Fruit fly (Drosophila melanogaster) whole organism, embryonic: ENCODE results near the gene Gr5a.
A peak's percentile ranks its signal among the peaks of the same experiment; 100 is the strongest.

Experiments used
- ATbp ChIP-seq: fragments of 200-800 bp; sonication (Bioruptor generic); optimal IDR thresholded peaks from 2 replicates; lab custom pipeline; 2017; ENCODE audit warnings: missing biosample characterization, mild to moderate bottlenecking, missing genetic modification characterization, missing genetic modification reagents
- Atf3 ChIP-seq: fragments of 200-800 bp; sonication (Bioruptor generic); optimal IDR thresholded peaks from 3 replicates; lab custom pipeline; 2016; ENCODE audit warnings: missing biosample characterization, missing genetic modification characterization
- Atf6 ChIP-seq: fragments of 200-800 bp; sonication (Bioruptor generic); IDR thresholded peaks from 2 replicates; pipeline ENCODE4 v1.3.6; 2022; ENCODE audit warnings: missing biosample characterization, missing genetic modification characterization
- B-H1 ChIP-seq: fragments of 200-800 bp; sonication (Bioruptor generic); IDR thresholded peaks from 3 replicates; pipeline ENCODE4 v1.3.6; 2022; ENCODE audit warnings: missing biosample characterization, missing genetic modification characterization
- BtbVII ChIP-seq: fragments of 200-800 bp; sonication (Bioruptor generic); optimal IDR thresholded peaks from 3 replicates; lab custom pipeline; 2017; ENCODE audit warnings: missing biosample characterization, mild to moderate bottlenecking, missing genetic modification characterization
- CG10274 ChIP-seq: fragments of 200-800 bp; sonication (Bioruptor generic); optimal IDR thresholded peaks from 3 replicates; lab custom pipeline; 2017; ENCODE audit warnings: missing biosample characterization, mild to moderate bottlenecking, missing genetic modification characterization
- CG11723 ChIP-seq: fragments of 200-800 bp; sonication (Bioruptor generic); optimal IDR thresholded peaks from 2 replicates; lab custom pipeline; 2017; ENCODE audit warnings: missing biosample characterization, mild to moderate bottlenecking, missing genetic modification characterization
- CG12155 ChIP-seq: fragments of 200-800 bp; sonication (Bioruptor generic); optimal IDR thresholded peaks from 3 replicates; lab custom pipeline; 2016; ENCODE audit warnings: missing biosample characterization, missing genetic modification characterization
- CG12236 ChIP-seq: fragments of 200-800 bp; sonication (Bioruptor generic); optimal IDR thresholded peaks from 2 replicates; lab custom pipeline; 2016; ENCODE audit warnings: missing biosample characterization, missing genetic modification characterization
- CG13296 ChIP-seq: fragments of 200-800 bp; sonication (Bioruptor generic); optimal IDR thresholded peaks from 3 replicates; lab custom pipeline; 2018; ENCODE audit warnings: missing biosample characterization, mild to moderate bottlenecking, missing genetic modification characterization
- CG13624 ChIP-seq: fragments of 200-800 bp; sonication (Bioruptor generic); optimal IDR thresholded peaks from 2 replicates; lab custom pipeline; 2016; ENCODE audit warnings: missing biosample characterization, missing genetic modification characterization
- CG16813 ChIP-seq: fragments of 200-800 bp; sonication (Bioruptor generic); IDR thresholded peaks from 3 replicates; pipeline ENCODE4 v1.3.6; 2022; ENCODE audit warnings: missing biosample characterization, missing genetic modification characterization; ENCODE audit not compliant: partially characterized antibody
- CG2889 ChIP-seq: fragments of 200-800 bp; sonication (Bioruptor generic); IDR thresholded peaks from 3 replicates; pipeline ENCODE4 v1.3.6; 2022; ENCODE audit warnings: missing biosample characterization, missing genetic modification characterization
- CG42726 ChIP-seq: fragments of 200-800 bp; sonication (Bioruptor generic); IDR thresholded peaks from 2 replicates; pipeline ENCODE4 v1.3.6; 2022; ENCODE audit warnings: missing biosample characterization, missing genetic modification characterization; ENCODE audit not compliant: partially characterized antibody
- CG5953 ChIP-seq: fragments of 200-800 bp; sonication (Bioruptor generic); IDR thresholded peaks from 2 replicates; pipeline ENCODE4 v1.3.6; 2022; ENCODE audit warnings: missing biosample characterization, missing genetic modification characterization
- CG6854 ChIP-seq: fragments of 200-800 bp; sonication (Bioruptor generic); optimal IDR thresholded peaks from 3 replicates; lab custom pipeline; 2017; ENCODE audit warnings: missing biosample characterization, mild to moderate bottlenecking, missing genetic modification characterization
- CG8290 ChIP-seq, 3 experiments: fragments of 200-800 bp; sonication (Bioruptor generic); optimal IDR thresholded peaks; 2 replicates each; lab custom pipeline; 2016 to 2019; ENCODE audit warnings: missing biosample characterization in 3 of 3, missing genetic modification characterization in 3 of 3, mild to moderate bottlenecking in 2 of 3, moderate library complexity in 1 of 3
- CG9727 ChIP-seq: fragments of 200-800 bp; sonication (Bioruptor generic); optimal IDR thresholded peaks from 3 replicates; lab custom pipeline; 2017; ENCODE audit warnings: missing biosample characterization, mild to moderate bottlenecking, missing genetic modification characterization
- CTCF ChIP-seq: fragments of 200-800 bp; sonication (Bioruptor generic); optimal IDR thresholded peaks from 2 replicates; lab custom pipeline; 2017; ENCODE audit warnings: missing biosample characterization, mild to moderate bottlenecking, missing genetic modification characterization, moderate library complexity
- Doc2 ChIP-seq: fragments of 200-800 bp; sonication (Bioruptor generic); IDR thresholded peaks from 2 replicates; pipeline ENCODE4 v1.3.6; 2022; ENCODE audit warnings: missing biosample characterization, missing genetic modification characterization
- Fer2 ChIP-seq: fragments of 200-800 bp; sonication (Bioruptor generic); optimal IDR thresholded peaks from 2 replicates; lab custom pipeline; 2018; ENCODE audit warnings: missing biosample characterization, mild to moderate bottlenecking, missing genetic modification characterization, moderate library complexity
- HLH4C ChIP-seq: fragments of 200-800 bp; sonication (Bioruptor generic); IDR thresholded peaks from 3 replicates; pipeline ENCODE4 v1.3.6; 2022; ENCODE audit warnings: missing biosample characterization, missing genetic modification characterization; ENCODE audit not compliant: partially characterized antibody
- HLHmδ ChIP-seq: fragments of 200-800 bp; sonication (Bioruptor generic); optimal IDR thresholded peaks from 2 replicates; lab custom pipeline; 2018; ENCODE audit warnings: missing biosample characterization, mild to moderate bottlenecking, missing genetic modification characterization, moderate library complexity
- NC2β ChIP-seq: fragments of 200-800 bp; sonication (Bioruptor generic); optimal IDR thresholded peaks from 2 replicates; lab custom pipeline; 2016; ENCODE audit warnings: missing biosample characterization, missing genetic modification characterization
- Scr ChIP-seq: fragments of 200-800 bp; sonication (Bioruptor generic); IDR thresholded peaks from 2 replicates; pipeline ENCODE4 v1.3.6; 2022; ENCODE audit warnings: missing biosample characterization, missing genetic modification characterization; ENCODE audit not compliant: partially characterized antibody
- Side ChIP-seq: fragments of 200-800 bp; sonication (Bioruptor generic); optimal IDR thresholded peaks from 2 replicates; lab custom pipeline; 2016; ENCODE audit warnings: missing biosample characterization, missing genetic modification characterization
- Trl ChIP-seq, 3 experiments: fragments of >200 bp in 2 of 3; fragments of 200-800 bp in 1 of 3; sonication (Bioruptor generic) in 1 of 3; optimal IDR thresholded peaks; 2 replicates in 1 of 3; 3 replicates in 2 of 3; lab custom pipeline; 2016 to 2017; ENCODE audit warnings: missing biosample characterization in 1 of 3, missing genetic modification characterization in 1 of 3
- YL-1 ChIP-seq: fragments of 200-800 bp; sonication (Bioruptor generic); optimal IDR thresholded peaks from 3 replicates; lab custom pipeline; 2017; ENCODE audit warnings: missing biosample characterization, mild to moderate bottlenecking, missing genetic modification characterization
- bcd ChIP-seq: fragments of 200-800 bp; sonication (Bioruptor generic); optimal IDR thresholded peaks from 2 replicates; lab custom pipeline; 2017; ENCODE audit warnings: missing biosample characterization, mild to moderate bottlenecking, missing genetic modification characterization
- corto ChIP-seq: fragments of 200-800 bp; sonication (Bioruptor generic); optimal IDR thresholded peaks from 2 replicates; lab custom pipeline; 2016; ENCODE audit warnings: missing biosample characterization, mild to moderate bottlenecking, missing genetic modification characterization, moderate library complexity
- crol ChIP-seq: fragments of 200-800 bp; sonication (Bioruptor generic); IDR thresholded peaks from 2 replicates; pipeline ENCODE4 v1.3.6; 2022; ENCODE audit warnings: missing biosample characterization, missing genetic modification characterization
- da ChIP-seq: fragments of 200-800 bp; sonication (Bioruptor generic); optimal IDR thresholded peaks from 2 replicates; lab custom pipeline; 2016; ENCODE audit warnings: missing biosample characterization, missing genetic modification characterization
- dmrt11E ChIP-seq: fragments of 200-800 bp; sonication (Bioruptor generic); optimal IDR thresholded peaks from 3 replicates; lab custom pipeline; 2018; ENCODE audit warnings: missing biosample characterization, mild to moderate bottlenecking, missing genetic modification characterization, moderate library complexity
- eyg ChIP-seq: fragments of 200-800 bp; sonication (Bioruptor generic); optimal IDR thresholded peaks from 3 replicates; lab custom pipeline; 2016; ENCODE audit warnings: missing biosample characterization, missing genetic modification characterization
- fru ChIP-seq: fragments of >200 bp; optimal IDR thresholded peaks from 2 replicates; lab custom pipeline; 2017
- ham ChIP-seq: fragments of 200-800 bp; sonication (Bioruptor generic); IDR thresholded peaks from 2 replicates; pipeline ENCODE4 v1.3.6; 2022; ENCODE audit warnings: missing biosample characterization, missing genetic modification characterization
- her ChIP-seq: fragments of 200-800 bp; sonication (Bioruptor generic); optimal IDR thresholded peaks from 2 replicates; lab custom pipeline; 2016; ENCODE audit warnings: missing biosample characterization, missing genetic modification characterization
- luna ChIP-seq: fragments of 200-800 bp; sonication (Bioruptor generic); optimal IDR thresholded peaks from 2 replicates; lab custom pipeline; 2016; ENCODE audit warnings: missing biosample characterization, missing genetic modification characterization
- mirr ChIP-seq: fragments of 200-800 bp; sonication (Bioruptor generic); optimal IDR thresholded peaks from 3 replicates; lab custom pipeline; 2018; ENCODE audit warnings: missing biosample characterization, mild to moderate bottlenecking, missing genetic modification characterization
- nerfin-2 ChIP-seq: fragments of 200-800 bp; sonication (Bioruptor generic); IDR thresholded peaks from 2 replicates; pipeline ENCODE4 v1.3.6; 2022; ENCODE audit warnings: missing biosample characterization, missing genetic modification characterization; ENCODE audit not compliant: partially characterized antibody
- p53 ChIP-seq: fragments of 200-800 bp; sonication (Bioruptor generic); optimal IDR thresholded peaks from 2 replicates; lab custom pipeline; 2016; ENCODE audit warnings: missing biosample characterization, missing genetic modification characterization
- pan ChIP-seq, 4 experiments: fragments of >200 bp in 3 of 4; fragments of 200-800 bp in 1 of 4; sonication (Bioruptor generic) in 1 of 4; optimal IDR thresholded peaks in 3 of 4; IDR thresholded peaks in 1 of 4; 2 replicates each; pipeline versions ENCODE4 v1.3.6 to Lab custom; 2017 to 2022; ENCODE audit warnings: missing biosample characterization in 2 of 4, missing genetic modification characterization in 2 of 4, mixed read lengths in 1 of 4
- salm ChIP-seq: fragments of 200-800 bp; sonication (Bioruptor generic); optimal IDR thresholded peaks from 2 replicates; lab custom pipeline; 2018; ENCODE audit warnings: missing biosample characterization, mild to moderate bottlenecking, missing genetic modification characterization
- sd ChIP-seq: fragments of 200-800 bp; sonication (Bioruptor generic); optimal IDR thresholded peaks from 3 replicates; lab custom pipeline; 2018; ENCODE audit warnings: missing biosample characterization, mild to moderate bottlenecking, missing genetic modification characterization, moderate library complexity
- sim ChIP-seq: fragments of 200-800 bp; sonication (Bioruptor generic); IDR thresholded peaks from 2 replicates; pipeline ENCODE4 v1.3.6; 2022; ENCODE audit warnings: missing biosample characterization, missing genetic modification characterization
- slbo ChIP-seq: fragments of 200-800 bp; sonication (Bioruptor generic); IDR thresholded peaks from 2 replicates; pipeline ENCODE4 v1.3.6; 2022; ENCODE audit warnings: missing biosample characterization, missing genetic modification characterization
- sr ChIP-seq: fragments of 200-800 bp; sonication (Bioruptor generic); IDR thresholded peaks from 3 replicates; pipeline ENCODE4 v1.3.6; 2022; ENCODE audit warnings: missing biosample characterization, missing genetic modification characterization
- ssp ChIP-seq: fragments of 200-800 bp; sonication (Bioruptor generic); IDR thresholded peaks from 2 replicates; pipeline ENCODE4 v1.3.6; 2022; ENCODE audit warnings: missing biosample characterization, missing genetic modification characterization
- sug ChIP-seq: fragments of 200-800 bp; optimal IDR thresholded peaks from 2 replicates; lab custom pipeline; 2019; ENCODE audit warnings: missing biosample characterization, mild to moderate bottlenecking, missing genetic modification characterization, moderate library complexity
- tio ChIP-seq: fragments of 200-800 bp; sonication (Bioruptor generic); optimal IDR thresholded peaks from 2 replicates; lab custom pipeline; 2017; ENCODE audit warnings: missing biosample characterization, missing genetic modification characterization, inconsistent platforms

The Gr5a gene

DNA sequence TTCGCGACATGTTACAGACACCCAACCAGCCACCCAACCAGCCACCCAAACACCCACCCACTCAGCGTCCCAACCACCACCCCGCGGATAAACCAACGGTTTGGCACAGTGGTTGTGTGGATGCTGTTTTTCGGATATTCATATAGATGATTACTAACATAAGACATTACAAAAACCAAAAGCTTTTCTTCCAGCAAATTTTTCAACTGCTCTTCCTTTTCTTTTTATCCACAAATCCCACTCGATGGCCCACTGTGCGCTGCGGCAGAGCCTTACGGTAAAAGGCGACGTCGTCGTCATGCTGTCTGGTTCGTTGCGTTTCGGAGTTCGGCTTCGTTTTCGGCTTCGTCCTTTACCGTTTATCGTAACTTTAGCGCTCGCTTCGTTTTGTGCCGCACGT, 41.8 kb upstream of the Gr5a start (continued):
- TF ChIP-seq CG13624 (GFP tag; lab: Kevin White, UChicago) (no peak), CG13296 (GFP tag; lab: Kevin White, UChicago) (peak; percentile 38), bcd (GFP tag; lab: Kevin White, UChicago) (peak; percentile 65), sim (GFP tag; lab: Robert Waterston, UW) (no peak), CG16813 (GFP tag; lab: Robert Waterston, UW) (no peak), CTCF (GFP tag; lab: Kevin White, UChicago) (no peak), CG12155 (peak; percentile 31), CG10274 (GFP tag; lab: Kevin White, UChicago) (no peak), NC2β (GFP tag; lab: Kevin White, UChicago) (peak; percentile 22), ham (GFP tag; lab: Robert Waterston, UW) (0 out of 2 replicates have a peak, but pooled peaks have one; percentile 14), sd (tag; lab: Kevin White, UChicago) (no peak), sug (tag; lab: Kevin White, UChicago) (peak; percentile 43), pan (optimal IDR thresholded peaks at IDR 0.05; lab: Kevin White, UChicago) (no peak), pan (GFP tag; optimal IDR thresholded peaks at IDR 0.05 in 1 of 2, IDR thresholded peaks at IDR 0.05 in 1 of 2) (peak in 1 of 2 experiments; percentile 69), CG11723 (no peak), tio (GFP tag; lab: Kevin White, UChicago) (peak; percentile 13), CG42726 (GFP tag; lab: Robert Waterston, UW) (no peak), fru (no peak), CG9727 (GFP tag; lab: Kevin White, UChicago) (peak; percentile 42), Fer2 (tag; lab: Kevin White, UChicago) (peak; percentile 39), slbo (GFP tag; lab: Robert Waterston, UW) (peak; percentile 73), ATbp (GFP tag; lab: Kevin White, UChicago) (peak; percentile 48), salm (tag; lab: Kevin White, UChicago) (peak; percentile 12), eyg (peak; percentile 29), Doc2 (GFP tag; lab: Robert Waterston, UW) (no peak), CG5953 (GFP tag; lab: Robert Waterston, UW) (peak; percentile 60), her (peak; percentile 48), B-H1 (peak; percentile 51; the same call in 2 of the 3 replicates), CG6854 (GFP tag; lab: Kevin White, UChicago) (peak; percentile 61), p53 (no peak), crol (peak; percentile 55), YL-1 (GFP tag; lab: Kevin White, UChicago) (no peak), CG8290 (GFP tag; optimal IDR thresholded peaks at IDR 0.05; lab: Kevin White, UChicago) (no peak), CG8290 (tag; optimal IDR thresholded peaks at IDR 0.05; lab: Kevin White, UChicago) (peak in 1 of 2 experiments; percentile 52), HLH4C (GFP tag; lab: Robert Waterston, UW) (no peak), da (GFP tag; lab: Kevin White, UChicago) (peak; percentile 3), Atf3 (no peak), CG12236 (GFP tag; lab: Kevin White, UChicago) (no peak), BtbVII (GFP tag; lab: Kevin White, UChicago) (peak; percentile 62), Atf6 (GFP tag; lab: Robert Waterston, UW) (peak; percentile 75), mirr (GFP tag; lab: Kevin White, UChicago) (peak; percentile 20), corto (no peak), ssp (0 out of 2 replicates have a peak, but pooled peaks have one; percentile 18), luna (GFP tag; lab: Kevin White, UChicago) (no peak), nerfin-2 (no peak), dmrt11E (tag; lab: Kevin White, UChicago) (peak; percentile 53), CG2889 (peak; percentile 48; the same call in 1 of the 3 replicates), Trl (optimal IDR thresholded peaks at IDR 0.05; lab: Kevin White, UChicago) (no peak), Trl (GFP tag; optimal IDR thresholded peaks at IDR 0.05; lab: Kevin White, UChicago) (peak; percentile 54), HLHmδ (GFP tag; lab: Kevin White, UChicago) (no peak), Side (GFP tag; lab: Kevin White, UChicago) (peak; percentile 50), sr (no peak), Scr (GFP tag; lab: Robert Waterston, UW) (no peak)
